Worm (Caenorhabditis elegans): ENCODE data around the gene sgn-1.

DNA sequence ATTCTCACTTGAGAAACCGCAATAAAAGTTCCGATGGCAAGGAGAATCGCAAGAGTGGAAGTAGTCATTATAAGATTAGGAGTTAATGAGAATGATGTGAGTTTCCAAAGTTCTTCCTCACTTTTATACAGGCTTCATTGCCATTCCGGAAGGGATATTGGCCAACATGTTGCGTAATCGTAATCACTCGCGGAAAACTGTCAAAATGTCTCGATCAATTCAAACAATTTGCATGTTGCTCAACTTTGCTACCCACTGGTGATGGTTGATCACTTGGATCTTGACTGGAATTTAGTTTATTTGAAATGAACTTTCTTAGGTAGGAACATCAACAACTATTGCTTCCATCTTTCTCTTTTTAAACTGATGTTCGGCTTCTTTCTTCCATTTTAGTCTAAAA, 46.0 kb downstream of the sgn-1 start, which contains the start of gene idpb-4:
- TF ChIP-seq Y55F3AM.14 (GFP tag; optimal IDR thresholded peaks at IDR 0.05) (no peak), mdl-1 (tag; optimal IDR thresholded peaks at IDR 0.05) (no peak)

All from whole organism, L2 larva.